Fruit fly (Drosophila melanogaster) whole organism, embryonic: ENCODE data around the gene loqs.

ENCODE experiments used
- Atf3 ChIP-seq: fragments of 200-800 bp; sonication (Bioruptor generic); optimal IDR thresholded peaks from 3 replicates; lab custom pipeline; 2016; ENCODE audit warnings: missing biosample characterization, missing genetic modification characterization
- CG14860 ChIP-seq: fragments of 200-800 bp; sonication (Bioruptor generic); IDR thresholded peaks from 3 replicates; pipeline ENCODE4 v1.3.6; 2022; ENCODE audit warnings: missing biosample characterization, missing genetic modification characterization; ENCODE audit not compliant: partially characterized antibody
- CG15269 ChIP-seq: fragments of 200-800 bp; sonication (Bioruptor generic); optimal IDR thresholded peaks from 2 replicates; lab custom pipeline; 2018; ENCODE audit warnings: missing biosample characterization, mild to moderate bottlenecking, missing genetic modification characterization, moderate library complexity
- CG1529 ChIP-seq: fragments of 200-800 bp; sonication (Bioruptor generic); optimal IDR thresholded peaks from 3 replicates; lab custom pipeline; 2018; ENCODE audit warnings: missing biosample characterization, missing genetic modification characterization
- CG16815 ChIP-seq: fragments of 200-800 bp; sonication (Bioruptor generic); optimal IDR thresholded peaks from 3 replicates; lab custom pipeline; 2017; ENCODE audit warnings: missing biosample characterization, mild to moderate bottlenecking, missing genetic modification characterization
- CG2712 ChIP-seq: fragments of 200-800 bp; optimal IDR thresholded peaks from 3 replicates; lab custom pipeline; 2019; ENCODE audit warnings: missing biosample characterization, mild to moderate bottlenecking, missing genetic modification characterization, moderate library complexity
- CG32767 ChIP-seq: fragments of 200-800 bp; sonication (Bioruptor generic); IDR thresholded peaks from 2 replicates; pipeline ENCODE4 v1.3.6; 2022; ENCODE audit warnings: missing biosample characterization, missing genetic modification characterization
- CG3995 ChIP-seq: fragments of 200-800 bp; sonication (Bioruptor generic); optimal IDR thresholded peaks from 3 replicates; lab custom pipeline; 2016; ENCODE audit warnings: missing biosample characterization, missing genetic modification characterization
- CG6791 ChIP-seq: fragments of 200-800 bp; sonication (Bioruptor generic); IDR thresholded peaks from 3 replicates; pipeline ENCODE4 v1.3.6; 2022; ENCODE audit warnings: missing biosample characterization, missing genetic modification characterization; ENCODE audit not compliant: partially characterized antibody
- CG7786 ChIP-seq: fragments of 200-800 bp; sonication (Bioruptor generic); optimal IDR thresholded peaks from 2 replicates; lab custom pipeline; 2016; ENCODE audit warnings: missing biosample characterization, missing genetic modification characterization
- CG7963 ChIP-seq: fragments of 200-800 bp; sonication (Bioruptor generic); IDR thresholded peaks from 3 replicates; pipeline ENCODE4 v1.3.6; 2022; ENCODE audit warnings: missing biosample characterization, missing genetic modification characterization; ENCODE audit not compliant: partially characterized antibody
- CG8290 ChIP-seq, 3 experiments: fragments of 200-800 bp; sonication (Bioruptor generic); optimal IDR thresholded peaks; 2 replicates each; lab custom pipeline; 2016 to 2019; ENCODE audit warnings: missing biosample characterization in 3 of 3, missing genetic modification characterization in 3 of 3, mild to moderate bottlenecking in 2 of 3, moderate library complexity in 1 of 3
- CG8478 ChIP-seq: fragments of >200 bp; optimal IDR thresholded peaks from 2 replicates; lab custom pipeline; 2018
- D ChIP-seq, 2 experiments: fragments of 200-800 bp in 1 of 2; fragments of >200 bp in 1 of 2; sonication (Bioruptor generic) in 1 of 2; optimal IDR thresholded peaks; 2 replicates in 1 of 2; 3 replicates in 1 of 2; lab custom pipeline; 2017; ENCODE audit warnings: mild to moderate bottlenecking in 1 of 2, missing biosample characterization in 1 of 2, missing genetic modification characterization in 1 of 2, missing genetic modification reagents in 1 of 2
- Doc3 ChIP-seq: fragments of 200-800 bp; sonication (Bioruptor generic); IDR thresholded peaks from 3 replicates; pipeline ENCODE4 v1.3.6; 2022; ENCODE audit warnings: missing biosample characterization, missing genetic modification characterization; ENCODE audit not compliant: partially characterized antibody
- E2f2 ChIP-seq: fragments of 200-800 bp; sonication (Bioruptor generic); IDR thresholded peaks from 2 replicates; pipeline ENCODE4 v1.3.6; 2022; ENCODE audit warnings: missing biosample characterization, missing genetic modification characterization
- HLH3B ChIP-seq: fragments of 200-800 bp; sonication (Bioruptor generic); IDR thresholded peaks from 2 replicates; pipeline ENCODE4 v1.3.6; 2022; ENCODE audit warnings: missing biosample characterization, missing genetic modification characterization
- Hr51 ChIP-seq, 2 experiments: fragments of 200-800 bp; sonication (Bioruptor generic); optimal IDR thresholded peaks; 2 replicates in 1 of 2; 3 replicates in 1 of 2; lab custom pipeline; 2016 to 2018; ENCODE audit warnings: missing biosample characterization in 2 of 2, missing genetic modification characterization in 2 of 2, mild to moderate bottlenecking in 1 of 2, moderate library complexity in 1 of 2
- Oaz ChIP-seq: fragments of 200-800 bp; sonication (Bioruptor generic); IDR thresholded peaks from 2 replicates; pipeline ENCODE4 v1.3.6; 2022; ENCODE audit warnings: missing biosample characterization, missing genetic modification characterization
- Rx ChIP-seq: fragments of 200-800 bp; sonication (Bioruptor generic); IDR thresholded peaks from 2 replicates; pipeline ENCODE4 v1.3.6; 2022; ENCODE audit warnings: missing biosample characterization, missing genetic modification characterization
- Sox100B ChIP-seq: fragments of 200-800 bp; sonication (Bioruptor generic); optimal IDR thresholded peaks from 3 replicates; lab custom pipeline; 2018; ENCODE audit warnings: missing biosample characterization, mild to moderate bottlenecking, missing genetic modification characterization
- Trl ChIP-seq, 3 experiments: fragments of >200 bp in 2 of 3; fragments of 200-800 bp in 1 of 3; sonication (Bioruptor generic) in 1 of 3; optimal IDR thresholded peaks; 2 replicates in 1 of 3; 3 replicates in 2 of 3; lab custom pipeline; 2016 to 2017; ENCODE audit warnings: missing biosample characterization in 1 of 3, missing genetic modification characterization in 1 of 3
- abd-A ChIP-seq: fragments of 200-800 bp; sonication (Bioruptor generic); optimal IDR thresholded peaks from 3 replicates; lab custom pipeline; 2019; ENCODE audit warnings: missing biosample characterization, mild to moderate bottlenecking, missing genetic modification characterization, moderate library complexity
- chif ChIP-seq, 2 experiments: fragments of 200-800 bp; sonication (Bioruptor generic); optimal IDR thresholded peaks; 3 replicates each; lab custom pipeline; 2016; ENCODE audit warnings: missing biosample characterization in 2 of 2, missing genetic modification characterization in 2 of 2
- crp ChIP-seq, 2 experiments: fragments of 200-800 bp; sonication (Bioruptor generic); optimal IDR thresholded peaks; 2 replicates in 1 of 2; 3 replicates in 1 of 2; lab custom pipeline; 2017; ENCODE audit warnings: missing biosample characterization in 2 of 2, missing genetic modification characterization in 2 of 2, mild to moderate bottlenecking in 1 of 2, moderate library complexity in 1 of 2
- ewg ChIP-seq: fragments of 200-800 bp; sonication (Bioruptor generic); optimal IDR thresholded peaks from 3 replicates; lab custom pipeline; 2017; ENCODE audit warnings: mild to moderate bottlenecking, missing biosample characterization, missing genetic modification reagents, missing genetic modification characterization
- eyg ChIP-seq: fragments of 200-800 bp; sonication (Bioruptor generic); optimal IDR thresholded peaks from 3 replicates; lab custom pipeline; 2016; ENCODE audit warnings: missing biosample characterization, missing genetic modification characterization
- jigr1 ChIP-seq: fragments of 200-800 bp; sonication (Bioruptor generic); IDR thresholded peaks from 3 replicates; pipeline ENCODE4 v1.3.6; 2022; ENCODE audit warnings: missing biosample characterization, missing genetic modification characterization
- klu ChIP-seq: fragments of 200-800 bp; sonication (Bioruptor generic); IDR thresholded peaks from 2 replicates; pipeline ENCODE4 v1.3.6; 2022; ENCODE audit warnings: missing biosample characterization, missing genetic modification characterization
- lab ChIP-seq: fragments of 200-800 bp; sonication (Bioruptor generic); optimal IDR thresholded peaks from 3 replicates; lab custom pipeline; 2017; ENCODE audit warnings: missing biosample characterization, missing genetic modification characterization, mild to moderate bottlenecking, moderate library complexity, missing genetic modification reagents
- mam ChIP-seq: fragments of 200-800 bp; sonication (Bioruptor generic); optimal IDR thresholded peaks from 3 replicates; lab custom pipeline; 2016; ENCODE audit warnings: missing biosample characterization, missing genetic modification characterization
- odd ChIP-seq: fragments of 200-800 bp; sonication (Bioruptor generic); optimal IDR thresholded peaks from 2 replicates; lab custom pipeline; 2017; ENCODE audit warnings: missing biosample characterization, mild to moderate bottlenecking, missing genetic modification characterization
- onecut ChIP-seq: fragments of 200-800 bp; sonication (Bioruptor generic); IDR thresholded peaks from 2 replicates; pipeline ENCODE4 v1.3.6; 2022; ENCODE audit warnings: missing biosample characterization, missing genetic modification characterization
- rib ChIP-seq: fragments of 200-800 bp; sonication (Bioruptor generic); IDR thresholded peaks from 2 replicates; pipeline ENCODE4 v1.3.6; 2022; ENCODE audit warnings: missing biosample characterization, missing genetic modification characterization
- unc-4 ChIP-seq: fragments of 200-800 bp; sonication (Bioruptor generic); IDR thresholded peaks from 2 replicates; pipeline ENCODE4 v1.3.6; 2022; ENCODE audit warnings: missing biosample characterization, missing genetic modification characterization; ENCODE audit not compliant: partially characterized antibody
- z ChIP-seq: fragments of 200-800 bp; sonication (Bioruptor generic); IDR thresholded peaks from 3 replicates; pipeline ENCODE4 v1.3.6; 2022; ENCODE audit warnings: missing biosample characterization, missing genetic modification characterization

loqs gene

dm6 chr2L:13354580-13355347, 27.7 kb upstream of the loqs start, which contains the start of gene CG9395:
Gene CG9395 (minus strand): TSS chr2L:13355073.
- TF ChIP-seq ewg (GFP tag; lab: Kevin White, UChicago) (peak; percentile 93), CG16815 (GFP tag; lab: Kevin White, UChicago) (no peak), crp (GFP tag; optimal IDR thresholded peaks at IDR 0.05; lab: Kevin White, UChicago) (peak in 1 of 2 experiments; percentile 62), rib (GFP tag; lab: Robert Waterston, UW) (no peak), Trl (optimal IDR thresholded peaks at IDR 0.05; lab: Kevin White, UChicago) (peak; percentile 20 to 31), Trl (GFP tag; optimal IDR thresholded peaks at IDR 0.05; lab: Kevin White, UChicago) (no peak), Sox100B (GFP tag; lab: Kevin White, UChicago) (no peak), CG32767 (GFP tag; lab: Robert Waterston, UW) (no peak), Doc3 (no peak), eyg (GFP tag; lab: Kevin White, UChicago) (no peak), Atf3 (no peak), E2f2 (GFP tag; lab: Robert Waterston, UW) (no peak), onecut (GFP tag; lab: Robert Waterston, UW) (peak; percentile 92), CG3995 (no peak)

DNA sequence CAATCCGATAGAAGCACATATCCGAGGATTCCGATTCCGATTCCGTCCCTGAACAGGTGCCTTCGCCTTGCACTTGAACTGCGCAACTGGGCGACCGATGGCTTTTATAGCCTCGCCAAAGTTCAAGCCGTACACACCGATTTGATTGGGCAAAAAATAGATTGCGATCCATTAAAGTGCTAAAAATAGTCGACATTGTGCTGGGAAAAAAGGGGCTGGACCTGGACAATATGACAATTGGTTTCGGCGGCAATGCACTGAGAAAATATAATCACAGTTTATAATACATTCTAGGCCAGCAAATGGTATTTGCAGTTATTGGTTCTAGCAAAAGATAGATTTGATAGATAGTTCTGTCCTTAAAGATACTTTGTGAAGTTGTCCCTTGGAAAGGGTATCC, 21.0 kb upstream of the loqs start, which contains the start of gene CG9377:
Gene CG9377 (minus strand): TSS at position 101 of the 400 bp plus-strand sequence.
- TF ChIP-seq eyg (GFP tag; lab: Kevin White, UChicago) (no peak), mam (GFP tag; lab: Kevin White, UChicago) (no peak), Oaz (no peak), CG2712 (no peak), unc-4 (no peak), Rx (GFP tag; lab: Robert Waterston, UW) (no peak), odd (GFP tag; lab: Kevin White, UChicago) (no peak), CG7963 (GFP tag; lab: Robert Waterston, UW) (no peak), lab (no peak), HLH3B (GFP tag; lab: Robert Waterston, UW) (no peak), Hr51 (GFP tag; optimal IDR thresholded peaks at IDR 0.05; lab: Kevin White, UChicago) (no peak), chif (GFP tag; optimal IDR thresholded peaks at IDR 0.05; lab: Kevin White, UChicago) (no peak), CG1529 (GFP tag; lab: Kevin White, UChicago) (no peak), CG7786 (no peak), jigr1 (GFP tag; lab: Robert Waterston, UW) (no peak)
- TF ChIP-seq, all 482 proteins: peak for 0

DNA sequence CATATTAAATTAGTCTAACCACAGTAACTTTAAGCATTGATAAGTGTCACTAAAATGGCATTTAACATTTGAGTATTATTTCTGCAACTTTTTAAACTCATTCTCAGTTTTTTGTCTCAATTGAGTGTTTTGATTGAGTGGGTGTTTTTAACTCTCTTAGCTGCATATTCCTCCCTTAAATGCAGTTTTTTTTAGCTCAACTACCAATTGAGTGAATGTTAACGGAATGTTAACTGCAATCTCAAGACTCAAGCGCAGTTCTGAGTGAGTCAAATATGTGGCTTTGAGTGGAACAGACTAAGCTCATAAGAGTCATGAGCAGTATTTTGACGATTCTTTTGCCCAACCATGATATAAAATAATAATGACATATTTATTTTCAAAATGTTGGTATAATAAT, 19.5 kb upstream of the loqs start:
- no peak for TF ChIP-seq abd-A (tag; lab: Kevin White, UChicago)
- no peak for TF ChIP-seq CG15269 (tag; lab: Kevin White, UChicago)
- peak; percentile 98 for TF ChIP-seq z (GFP tag; lab: Robert Waterston, UW)
- no peak for TF ChIP-seq CG8290 (GFP tag; optimal IDR thresholded peaks at IDR 0.05; lab: Kevin White, UChicago)
- no peak for TF ChIP-seq CG8290 (tag; optimal IDR thresholded peaks at IDR 0.05; lab: Kevin White, UChicago)
- TF ChIP-seq CG8478 (lab: Kevin White, UChicago): no peak
- no peak for TF ChIP-seq CG14860 (GFP tag; lab: Robert Waterston, UW)
- peak; percentile 16; the same call in 1 of the 3 replicates for TF ChIP-seq CG6791 (GFP tag; lab: Robert Waterston, UW)
- TF ChIP-seq D (optimal IDR thresholded peaks at IDR 0.05; lab: Kevin White, UChicago): no peak
- TF ChIP-seq D (GFP tag; optimal IDR thresholded peaks at IDR 0.05; lab: Kevin White, UChicago): no peak
- TF ChIP-seq klu (GFP tag; lab: Robert Waterston, UW): no peak
